Fruit fly (Drosophila melanogaster): ENCODE data around the gene CG9368.
A peak's percentile ranks its signal among the peaks of the same experiment; 100 is the strongest.

Gene CG9368

dm6 chr3L:19552136-19552773 is 49.2 kb upstream of the CG9368 start, which contains the start of the genes Ltn1 and CG9300 (continued):
- TF ChIP-seq ab (GFP tag; optimal IDR thresholded peaks at IDR 0.05) (no peak), oc (tag; optimal IDR thresholded peaks at IDR 0.05) (no peak), E2f1 (GFP tag; IDR thresholded peaks at IDR 0.05) (peak; percentile 45; the same call in 1 of the 2 replicates), CG1602 (GFP tag; optimal IDR thresholded peaks at IDR 0.05) (no peak), chif (GFP tag; optimal IDR thresholded peaks at IDR 0.05) (no peak), corto (GFP tag; optimal IDR thresholded peaks at IDR 0.05) (no peak), dmrt11E (tag; optimal IDR thresholded peaks at IDR 0.05) (peak; percentile 3), Neu2 (GFP tag; optimal IDR thresholded peaks at IDR 0.05; ENCODE audit: borderline replicate concordance) (no peak), MBD-R2 (GFP tag; IDR thresholded peaks at IDR 0.05) (peak; percentile 97), Hr78 (GFP tag; optimal IDR thresholded peaks at IDR 0.05) (no peak), CG1024 (GFP tag; IDR thresholded peaks at IDR 0.05) (no peak), pzg (GFP tag; optimal IDR thresholded peaks at IDR 0.05) (peak; percentile 95), CG17612 (GFP tag; IDR thresholded peaks at IDR 0.05) (no peak), CG9932 (GFP tag; IDR thresholded peaks at IDR 0.05) (0 out of 2 replicates have a peak, but pooled peaks have one; percentile 34), Trl (optimal IDR thresholded peaks at IDR 0.05) (no peak), Trl (GFP tag; optimal IDR thresholded peaks at IDR 0.05) (peak; percentile 53), CG8281 (tag; optimal IDR thresholded peaks at IDR 0.05) (no peak), al (GFP tag; IDR thresholded peaks at IDR 0.05) (no peak), CG13775 (GFP tag; optimal IDR thresholded peaks at IDR 0.05) (peak; percentile 0), CG2678 (tag; optimal IDR thresholded peaks at IDR 0.05) (no peak), esg (GFP tag; conservative IDR thresholded peaks at IDR 0.05) (no peak), insv (GFP tag; optimal IDR thresholded peaks at IDR 0.05) (peak in 1 of 2 experiments; percentile 55), tin (GFP tag; optimal IDR thresholded peaks at IDR 0.05) (no peak), exex (tag; optimal IDR thresholded peaks at IDR 0.05) (no peak), mam (GFP tag; optimal IDR thresholded peaks at IDR 0.05) (no peak), CG34422 (GFP tag; IDR thresholded peaks at IDR 0.05) (peak; percentile 93), Nf-YA (GFP tag; IDR thresholded peaks at IDR 0.05) (no peak), salm (tag; optimal IDR thresholded peaks at IDR 0.05) (no peak), Mrtf (GFP tag; IDR thresholded peaks at IDR 0.05) (no peak), CG33213 (GFP tag; optimal IDR thresholded peaks at IDR 0.05) (peak; percentile 40), Xbp1 (GFP tag; optimal IDR thresholded peaks at IDR 0.05) (peak; percentile 33), CG5180 (GFP tag; optimal IDR thresholded peaks at IDR 0.05) (no peak), ro (GFP tag; IDR thresholded peaks at IDR 0.05) (no peak), Jarid2 (GFP tag; optimal IDR thresholded peaks at IDR 0.05) (peak; percentile 49), aop (GFP tag; IDR thresholded peaks at IDR 0.05) (no peak), luna (GFP tag; optimal IDR thresholded peaks at IDR 0.05) (no peak), Bdp1 (GFP tag; optimal IDR thresholded peaks at IDR 0.05) (peak; percentile 24), CG9817 (tag; optimal IDR thresholded peaks at IDR 0.05) (peak; percentile 6), Spps (tag; optimal IDR thresholded peaks at IDR 0.05) (no peak), YL-1 (GFP tag; optimal IDR thresholded peaks at IDR 0.05) (peak; percentile 99), emc (GFP tag; optimal IDR thresholded peaks at IDR 0.05) (no peak), ERR (GFP tag; optimal IDR thresholded peaks at IDR 0.05) (no peak), CG4730 (GFP tag; IDR thresholded peaks at IDR 0.05) (no peak), gsb (GFP tag; IDR thresholded peaks at IDR 0.05) (no peak), Deaf1 (tag; optimal IDR thresholded peaks at IDR 0.05) (no peak), otp (GFP tag; IDR thresholded peaks at IDR 0.05) (0 out of 3 replicates have a peak, but pooled peaks have one; percentile 21), CG15073 (GFP tag; optimal IDR thresholded peaks at IDR 0.05) (no peak), repo (GFP tag; optimal IDR thresholded peaks at IDR 0.05) (no peak), B-H1 (GFP tag; IDR thresholded peaks at IDR 0.05) (no peak), vvl (GFP tag; IDR thresholded peaks at IDR 0.05) (no peak), CG17361 (GFP tag; IDR thresholded peaks at IDR 0.05) (no peak)
